ENCODE assay signal across 3 fruit fly cellular contexts in genomic region chr3R:18328842-18329241, dm6.
TF ChIP-seq lines count a peak whose summit lies in the region.

Gene naz (minus strand): TSS chr3R:18328942.

- no peak for TF ChIP-seq CTCF in whole organism, embryonic (GFP tag; optimal IDR thresholded peaks at IDR 0.05; lab: Kevin White, UChicago)

TF ChIP-seq in whole organism, embryonic, 481 proteins besides CTCF, POLR2A, EP300 and RAD21:
- TF ChIP-seq CG34422 (GFP tag; IDR thresholded peaks at IDR 0.05; lab: Robert Waterston, UW) (no peak), CG14441 (GFP tag; IDR thresholded peaks at IDR 0.05; lab: Robert Waterston, UW) (0 out of 2 replicates have a peak, but pooled peaks have one; percentile 5), tio (GFP tag; optimal IDR thresholded peaks at IDR 0.05; lab: Kevin White, UChicago) (peak; percentile 8), onecut (GFP tag; IDR thresholded peaks at IDR 0.05; lab: Robert Waterston, UW) (no peak), CG31365 (tag; optimal IDR thresholded peaks at IDR 0.05; lab: Kevin White, UChicago) (no peak), gem (tag; optimal IDR thresholded peaks at IDR 0.05; lab: Kevin White, UChicago) (peak; percentile 7), pan (optimal IDR thresholded peaks at IDR 0.05; lab: Kevin White, UChicago) (no peak), pan (GFP tag; optimal IDR thresholded peaks at IDR 0.05 in 1 of 2, IDR thresholded peaks at IDR 0.05 in 1 of 2) (peak in 1 of 2 experiments; percentile 16), grau (tag; optimal IDR thresholded peaks at IDR 0.05; lab: Kevin White, UChicago) (peak; percentile 60), row (GFP tag; IDR thresholded peaks at IDR 0.05; lab: Robert Waterston, UW) (0 out of 3 replicates have a peak, but pooled peaks have one; percentile 19), cwo (GFP tag; optimal IDR thresholded peaks at IDR 0.05; lab: Kevin White, UChicago) (no peak)

TF ChIP-seq in whole organism, prepupa, 60 proteins besides CTCF, POLR2A, EP300 and RAD21:
- TF ChIP-seq CG32006 (GFP tag; optimal IDR thresholded peaks at IDR 0.05; lab: Kevin White, UChicago) (peak; percentile 21), Eip78C (GFP tag; lab: Kevin White, UChicago) (peak; percentile 32), CG6276 (GFP tag; optimal IDR thresholded peaks at IDR 0.05; lab: Kevin White, UChicago) (no peak), CG6163 (GFP tag; IDR thresholded peaks at IDR 0.05; lab: Robert Waterston, UW) (no peak)

TF ChIP-seq in whole organism, pupa, 21 proteins besides CTCF, POLR2A, EP300 and RAD21:
- TF ChIP-seq CG14655 (GFP tag; optimal IDR thresholded peaks at IDR 0.05; lab: Kevin White, UChicago) (peak; percentile 5), CG8159 (tag; optimal IDR thresholded peaks at IDR 0.05; lab: Kevin White, UChicago) (no peak)
